Fruit fly (Drosophila melanogaster) whole organism, wandering third instar larva: Measurements from ENCODE around the gene CG17477.

Experiments
- Abd-B ChIP-seq: fragments of >200 bp; optimal IDR thresholded peaks from 2 replicates; lab custom pipeline; 2017; ENCODE audit warnings: missing biosample characterization, missing genetic modification characterization
- CG32264 ChIP-seq: fragments of 200-800 bp; sonication (Bioruptor generic); optimal IDR thresholded peaks from 2 replicates; lab custom pipeline; 2016; ENCODE audit warnings: missing biosample characterization, missing genetic modification characterization
- CG9705 ChIP-seq: fragments of 200-800 bp; sonication (Bioruptor generic); optimal IDR thresholded peaks from 2 replicates; lab custom pipeline; 2018; ENCODE audit warnings: missing biosample characterization, mild to moderate bottlenecking, missing genetic modification characterization
- CrebA ChIP-seq: fragments of 200-800 bp; sonication (Bioruptor generic); optimal IDR thresholded peaks from 2 replicates; lab custom pipeline; 2016; ENCODE audit warnings: missing biosample characterization, mild to moderate bottlenecking, missing genetic modification characterization, borderline replicate concordance
- Dif ChIP-seq: fragments of 200-275, 200-300 bp; sonication (Bioruptor generic); optimal IDR thresholded peaks from 2 replicates; lab custom pipeline; 2018; ENCODE audit warnings: missing biosample characterization, missing genetic modification characterization; ENCODE audit not compliant: partially characterized antibody
- GATAd ChIP-seq: sonication (Bioruptor generic); optimal IDR thresholded peaks from 2 replicates; lab custom pipeline; 2016; ENCODE audit warnings: missing biosample characterization, missing genetic modification characterization
- Hnf4 ChIP-seq: fragments of 200-800 bp; sonication (Bioruptor generic); optimal IDR thresholded peaks from 2 replicates; lab custom pipeline; 2016; ENCODE audit warnings: missing biosample characterization, mild to moderate bottlenecking, missing genetic modification characterization
- Hr78 ChIP-seq: fragments of >200 bp; optimal IDR thresholded peaks from 2 replicates; lab custom pipeline; 2017; ENCODE audit warnings: missing biosample characterization, missing genetic modification characterization
- Hr83 ChIP-seq: fragments of 200-300 bp; sonication (Bioruptor generic); optimal IDR thresholded peaks from 2 replicates; lab custom pipeline; 2016; ENCODE audit warnings: missing biosample characterization, mild to moderate bottlenecking, missing genetic modification characterization, moderate library complexity; ENCODE audit not compliant: poor library complexity, severe bottlenecking
- Mio ChIP-seq: sonication (Bioruptor generic); optimal IDR thresholded peaks from 2 replicates; lab custom pipeline; 2016; ENCODE audit warnings: missing biosample characterization, missing genetic modification characterization
- N ChIP-seq: fragments of >200 bp; optimal IDR thresholded peaks from 2 replicates; lab custom pipeline; 2018; ENCODE audit warnings: missing biosample characterization, missing external identifiers, missing genetic modification characterization
- Rel ChIP-seq, 2 experiments: fragments of 200-800 bp; sonication (Bioruptor generic) in 1 of 2; optimal IDR thresholded peaks; 2 replicates in 1 of 2; 3 replicates in 1 of 2; lab custom pipeline; 2016 to 2019; ENCODE audit warnings: mild to moderate bottlenecking in 2 of 2, missing biosample characterization in 2 of 2, missing genetic modification characterization in 2 of 2, moderate library complexity in 1 of 2
- Sp1 ChIP-seq: fragments of 200-800 bp; sonication (Bioruptor generic); optimal IDR thresholded peaks from 3 replicates; lab custom pipeline; 2019; ENCODE audit warnings: missing biosample characterization, mild to moderate bottlenecking, missing genetic modification characterization, moderate library complexity
- Vsx2 ChIP-seq: fragments of 200-300, 225-300 bp; sonication (Bioruptor generic); optimal IDR thresholded peaks from 2 replicates; lab custom pipeline; 2018; ENCODE audit warnings: missing biosample characterization, missing genetic modification characterization; ENCODE audit not compliant: partially characterized antibody
- brk ChIP-seq: fragments of 200-800 bp; sonication (Bioruptor generic); optimal IDR thresholded peaks from 2 replicates; lab custom pipeline; 2016; ENCODE audit warnings: missing biosample characterization, mild to moderate bottlenecking, missing genetic modification characterization
- dl ChIP-seq, 2 experiments: fragments of 175-275, 200-275 bp in 1 of 2; fragments of 200-275 bp in 1 of 2; sonication (Bioruptor generic); optimal IDR thresholded peaks; lab custom pipeline; 2018; ENCODE audit warnings: mild to moderate bottlenecking in 2 of 2, missing biosample characterization in 2 of 2, missing genetic modification characterization in 2 of 2, moderate library complexity in 2 of 2; ENCODE audit not compliant: partially characterized antibody in 2 of 2, insufficient read depth in 1 of 2
- dsf ChIP-seq: sonication (Bioruptor generic); optimal IDR thresholded peaks from 2 replicates; lab custom pipeline; 2016; ENCODE audit warnings: missing biosample characterization, missing genetic modification characterization, borderline replicate concordance
- ey ChIP-seq: fragments of 200-800 bp; sonication (Bioruptor generic); optimal IDR thresholded peaks from 2 replicates; lab custom pipeline; 2016; ENCODE audit warnings: missing biosample characterization, missing genetic modification characterization
- foxo ChIP-seq, 2 experiments: fragments of 200-800 bp; sonication (Bioruptor generic); optimal IDR thresholded peaks; 2 replicates in 1 of 2; 3 replicates in 1 of 2; lab custom pipeline; 2016 to 2017; ENCODE audit warnings: missing biosample characterization in 2 of 2, missing genetic modification characterization in 2 of 2
- fru ChIP-seq: fragments of 200-800 bp; sonication (Bioruptor generic); optimal IDR thresholded peaks from 3 replicates; lab custom pipeline; 2016; ENCODE audit warnings: missing biosample characterization, mild to moderate bottlenecking, missing genetic modification characterization
- h ChIP-seq: fragments of 200-800 bp; sonication (Bioruptor generic); optimal IDR thresholded peaks from 3 replicates; lab custom pipeline; 2016; ENCODE audit warnings: missing biosample characterization, mild to moderate bottlenecking, missing genetic modification characterization
- jim ChIP-seq: fragments of 175-275, 200-325 bp; sonication (Bioruptor generic); optimal IDR thresholded peaks from 2 replicates; lab custom pipeline; 2016; ENCODE audit warnings: missing biosample characterization, mild to moderate bottlenecking, missing genetic modification characterization
- lola ChIP-seq: fragments of >200 bp; optimal IDR thresholded peaks from 2 replicates; lab custom pipeline; 2017; ENCODE audit warnings: missing biosample characterization, missing genetic modification characterization
- pan ChIP-seq: fragments of >200 bp; optimal IDR thresholded peaks from 2 replicates; lab custom pipeline; 2017
- psq ChIP-seq: fragments of 200-800 bp; sonication (Bioruptor generic); optimal IDR thresholded peaks from 3 replicates; lab custom pipeline; 2017; ENCODE audit warnings: missing biosample characterization, mild to moderate bottlenecking, missing genetic modification characterization, moderate library complexity
- rgr ChIP-seq: fragments of 200-800 bp; sonication (Bioruptor generic); optimal IDR thresholded peaks from 3 replicates; lab custom pipeline; 2016; ENCODE audit warnings: missing biosample characterization, mild to moderate bottlenecking, missing genetic modification characterization
- tai ChIP-seq: sonication (Bioruptor generic); optimal IDR thresholded peaks from 2 replicates; lab custom pipeline; 2016; ENCODE audit warnings: missing biosample characterization, missing genetic modification characterization
- usp ChIP-seq: fragments of >200 bp; optimal IDR thresholded peaks from 2 replicates; lab custom pipeline; 2017; ENCODE audit warnings: missing biosample characterization, missing genetic modification characterization
- woc ChIP-seq: sonication (Bioruptor generic); optimal IDR thresholded peaks from 2 replicates; lab custom pipeline; 2016; ENCODE audit warnings: missing biosample characterization, mild to moderate bottlenecking, missing genetic modification characterization

The CG17477 gene

dm6 chr3R:17147647-17148244, 21.0 kb upstream of the CG17477 start:
- TF ChIP-seq brk (GFP tag; lab: Kevin White, UChicago) = no peak
- TF ChIP-seq rgr = peak; percentile 21
- TF ChIP-seq Rel (GFP tag; optimal IDR thresholded peaks at IDR 0.05; lab: Kevin White, UChicago) = no peak
- peak; percentile 81 for TF ChIP-seq Rel (tag; optimal IDR thresholded peaks at IDR 0.05; lab: Kevin White, UChicago)
- TF ChIP-seq Sp1 (GFP tag; lab: Kevin White, UChicago) = no peak
- peak; percentile 32 for TF ChIP-seq h (GFP tag; lab: Kevin White, UChicago)
- TF ChIP-seq usp (GFP tag; lab: Kevin White, UChicago) = no peak
- no peak for TF ChIP-seq lola (GFP tag; lab: Kevin White, UChicago)

- TF ChIP-seq woc (GFP tag; lab: Kevin White, UChicago) = no peak
- TF ChIP-seq GATAd = no peak
- TF ChIP-seq Mio (GFP tag; lab: Kevin White, UChicago) = no peak
- TF ChIP-seq, all 38 proteins: peak for 0
Measured at dm6 chr3R:17142304-17142703, 15.6 kb upstream of the CG17477 start, which contains the start of gene TwdlW. Gene TwdlW, minus strand, starts transcription at chr3R:17142404.

- TF ChIP-seq h (GFP tag; lab: Kevin White, UChicago) = no peak
- TF ChIP-seq jim (GFP tag; lab: Kevin White, UChicago) = no peak
- TF ChIP-seq pan (lab: Kevin White, UChicago) = no peak
- no peak for TF ChIP-seq Dif (GFP tag; lab: Kevin White, UChicago)
- TF ChIP-seq fru (GFP tag; lab: Kevin White, UChicago) = no peak
- no peak for TF ChIP-seq Mio (GFP tag; lab: Kevin White, UChicago)
- TF ChIP-seq rgr = no peak
- TF ChIP-seq GATAd = no peak
- no peak for TF ChIP-seq CG9705 (GFP tag; lab: Kevin White, UChicago)
- TF ChIP-seq tai (GFP tag; lab: Kevin White, UChicago) = no peak
- no peak for TF ChIP-seq Vsx2 (GFP tag; lab: Kevin White, UChicago)
- TF ChIP-seq N (GFP tag; lab: Kevin White, UChicago) = no peak
- no peak for TF ChIP-seq Abd-B (GFP tag; lab: Kevin White, UChicago)
- TF ChIP-seq CG32264 (GFP tag; lab: Kevin White, UChicago) = no peak
- no peak for TF ChIP-seq ey (GFP tag; lab: Kevin White, UChicago)
- TF ChIP-seq psq = no peak
- no peak for TF ChIP-seq Hnf4
- no peak for TF ChIP-seq foxo (GFP tag; optimal IDR thresholded peaks at IDR 0.05; lab: Kevin White, UChicago)
- TF ChIP-seq Hr83 = no peak
- no peak for TF ChIP-seq dsf (GFP tag; lab: Kevin White, UChicago)
Measured at dm6 chr3R:17138699-17139098, 12.0 kb upstream of the CG17477 start, which contains the start of gene CG5265. Gene CG5265, plus strand, starts transcription at chr3R:17138999.

- TF ChIP-seq Sp1 (GFP tag; lab: Kevin White, UChicago) (no peak), Hr83 (no peak), fru (GFP tag; lab: Kevin White, UChicago) (no peak), Vsx2 (GFP tag; lab: Kevin White, UChicago) (no peak), Rel (GFP tag; optimal IDR thresholded peaks at IDR 0.05; lab: Kevin White, UChicago) (no peak), Rel (tag; optimal IDR thresholded peaks at IDR 0.05; lab: Kevin White, UChicago) (no peak), tai (GFP tag; lab: Kevin White, UChicago) (no peak)
Measured at dm6 chr3R:17137593-17137992, 10.9 kb upstream of the CG17477 start, which contains the start of gene CG5255. Gene CG5255, plus strand, starts transcription at chr3R:17137893.

- TF ChIP-seq lola (GFP tag; lab: Kevin White, UChicago) (no peak), pan (lab: Kevin White, UChicago) (no peak), jim (GFP tag; lab: Kevin White, UChicago) (no peak), dl (GFP tag; optimal IDR thresholded peaks at IDR 0.05; lab: Kevin White, UChicago; ENCODE audit: insufficient read depth in 1 of 2, partially characterized antibody in 2 of 2) (no peak), usp (GFP tag; lab: Kevin White, UChicago) (no peak), Sp1 (GFP tag; lab: Kevin White, UChicago) (no peak), Mio (GFP tag; lab: Kevin White, UChicago) (no peak), Rel (GFP tag; optimal IDR thresholded peaks at IDR 0.05; lab: Kevin White, UChicago) (no peak), Rel (tag; optimal IDR thresholded peaks at IDR 0.05; lab: Kevin White, UChicago) (peak; percentile 68), Hr78 (no peak), CrebA (no peak), foxo (GFP tag; optimal IDR thresholded peaks at IDR 0.05; lab: Kevin White, UChicago) (no peak), Hr83 (no peak), h (GFP tag; lab: Kevin White, UChicago) (peak; percentile 49)
- TF ChIP-seq, all 38 proteins: peak for 2
Measured at dm6 chr3R:17135747-17136146, 9.0 kb upstream of the CG17477 start, which contains the start of gene CG5246. Gene CG5246, plus strand, starts transcription at chr3R:17136111.
